Fruit fly (Drosophila melanogaster) whole organism, embryonic: Measurements from ENCODE around the gene CG14854.

ENCODE experiments used
- Adf1 ChIP-seq: fragments of 200-800 bp; sonication (Bioruptor generic); IDR thresholded peaks from 2 replicates; pipeline ENCODE4 v1.3.6; 2022; ENCODE audit warnings: missing biosample characterization, missing genetic modification characterization
- CG10147 ChIP-seq: fragments of 200-800 bp; sonication (Bioruptor generic); optimal IDR thresholded peaks from 2 replicates; lab custom pipeline; 2019; ENCODE audit warnings: missing biosample characterization, mild to moderate bottlenecking, missing genetic modification characterization, moderate library complexity
- CG10274 ChIP-seq: fragments of 200-800 bp; sonication (Bioruptor generic); optimal IDR thresholded peaks from 3 replicates; lab custom pipeline; 2017; ENCODE audit warnings: missing biosample characterization, mild to moderate bottlenecking, missing genetic modification characterization
- CG10431 ChIP-seq: fragments of 200-800 bp; sonication (Bioruptor generic); optimal IDR thresholded peaks from 3 replicates; lab custom pipeline; 2018; ENCODE audit warnings: missing biosample characterization, mild to moderate bottlenecking, missing genetic modification characterization
- CG10565 ChIP-seq: fragments of 200-800 bp; sonication (Bioruptor generic); optimal IDR thresholded peaks from 3 replicates; lab custom pipeline; 2016; ENCODE audit warnings: missing biosample characterization, mild to moderate bottlenecking, missing genetic modification characterization
- CG12155 ChIP-seq: fragments of 200-800 bp; sonication (Bioruptor generic); optimal IDR thresholded peaks from 3 replicates; lab custom pipeline; 2016; ENCODE audit warnings: missing biosample characterization, missing genetic modification characterization
- CG16813 ChIP-seq: fragments of 200-800 bp; sonication (Bioruptor generic); IDR thresholded peaks from 3 replicates; pipeline ENCODE4 v1.3.6; 2022; ENCODE audit warnings: missing biosample characterization, missing genetic modification characterization; ENCODE audit not compliant: partially characterized antibody
- CG16863 ChIP-seq: fragments of 200-800 bp; sonication (Bioruptor generic); optimal IDR thresholded peaks from 3 replicates; lab custom pipeline; 2016; ENCODE audit warnings: missing biosample characterization, missing genetic modification characterization
- CG18476 ChIP-seq: fragments of 200-800 bp; sonication (Bioruptor generic); optimal IDR thresholded peaks from 2 replicates; lab custom pipeline; 2016; ENCODE audit warnings: missing biosample characterization, mild to moderate bottlenecking, missing genetic modification characterization
- CG18764 ChIP-seq: fragments of 200-800 bp; sonication (Bioruptor generic); optimal IDR thresholded peaks from 3 replicates; lab custom pipeline; 2016; ENCODE audit warnings: missing biosample characterization, missing genetic modification characterization
- CG2889 ChIP-seq: fragments of 200-800 bp; sonication (Bioruptor generic); IDR thresholded peaks from 3 replicates; pipeline ENCODE4 v1.3.6; 2022; ENCODE audit warnings: missing biosample characterization, missing genetic modification characterization
- CG30431 ChIP-seq: fragments of 200-800 bp; sonication (Bioruptor generic); optimal IDR thresholded peaks from 2 replicates; lab custom pipeline; 2017; ENCODE audit warnings: missing biosample characterization, missing genetic modification characterization
- CG3838 ChIP-seq: fragments of 200-800 bp; sonication (Bioruptor generic); optimal IDR thresholded peaks from 3 replicates; lab custom pipeline; 2016; ENCODE audit warnings: missing biosample characterization, missing genetic modification characterization
- CG4360 ChIP-seq: fragments of 200-800 bp; sonication (Bioruptor generic); IDR thresholded peaks from 2 replicates; pipeline ENCODE4 v1.3.6; 2022; ENCODE audit warnings: missing biosample characterization, missing genetic modification characterization
- CG4730 ChIP-seq: fragments of 200-800 bp; sonication (Bioruptor generic); IDR thresholded peaks from 2 replicates; pipeline ENCODE4 v1.3.6; 2022; ENCODE audit warnings: missing biosample characterization, missing genetic modification characterization
- CG6854 ChIP-seq: fragments of 200-800 bp; sonication (Bioruptor generic); optimal IDR thresholded peaks from 3 replicates; lab custom pipeline; 2017; ENCODE audit warnings: missing biosample characterization, mild to moderate bottlenecking, missing genetic modification characterization
- CG8388 ChIP-seq: fragments of 200-800 bp; sonication (Bioruptor generic); optimal IDR thresholded peaks from 2 replicates; lab custom pipeline; 2019; ENCODE audit warnings: missing biosample characterization, mild to moderate bottlenecking, missing genetic modification characterization, moderate library complexity
- CG9609 ChIP-seq: fragments of 200-800 bp; sonication (Bioruptor generic); optimal IDR thresholded peaks from 3 replicates; lab custom pipeline; 2016; ENCODE audit warnings: missing biosample characterization, missing genetic modification characterization
- Dfd ChIP-seq, 2 experiments: fragments of >200 bp; optimal IDR thresholded peaks; 2 replicates each; lab custom pipeline; 2017; ENCODE audit warnings: missing biosample characterization in 2 of 2, missing genetic modification characterization in 2 of 2
- Dref ChIP-seq: fragments of 200-800 bp; sonication (Bioruptor generic); IDR thresholded peaks from 2 replicates; pipeline ENCODE4 v1.3.6; 2022; ENCODE audit warnings: missing biosample characterization, missing genetic modification characterization
- E2f1 ChIP-seq: fragments of 200-800 bp; sonication (Bioruptor generic); IDR thresholded peaks from 2 replicates; pipeline ENCODE4 v1.3.6; 2022; ENCODE audit warnings: missing biosample characterization, missing genetic modification characterization
- Eip74EF ChIP-seq, 2 experiments: fragments of 200-800 bp in 1 of 2; fragments of >200 bp in 1 of 2; sonication (Bioruptor generic) in 1 of 2; optimal IDR thresholded peaks; 2 replicates each; lab custom pipeline; 2017 to 2019; ENCODE audit warnings: missing biosample characterization in 2 of 2, missing genetic modification characterization in 2 of 2, mild to moderate bottlenecking in 1 of 2, moderate library complexity in 1 of 2
- Fer2 ChIP-seq: fragments of 200-800 bp; sonication (Bioruptor generic); optimal IDR thresholded peaks from 2 replicates; lab custom pipeline; 2018; ENCODE audit warnings: missing biosample characterization, mild to moderate bottlenecking, missing genetic modification characterization, moderate library complexity
- H15 ChIP-seq: fragments of 200-800 bp; sonication (Bioruptor generic); IDR thresholded peaks from 3 replicates; pipeline ENCODE4 v1.3.6; 2022; ENCODE audit warnings: missing biosample characterization, missing genetic modification characterization
- HLH3B ChIP-seq: fragments of 200-800 bp; sonication (Bioruptor generic); IDR thresholded peaks from 2 replicates; pipeline ENCODE4 v1.3.6; 2022; ENCODE audit warnings: missing biosample characterization, missing genetic modification characterization
- Hmx ChIP-seq: fragments of 200-800 bp; sonication (Bioruptor generic); optimal IDR thresholded peaks from 2 replicates; lab custom pipeline; 2016; ENCODE audit warnings: missing biosample characterization, missing genetic modification characterization
- Hr51 ChIP-seq, 2 experiments: fragments of 200-800 bp; sonication (Bioruptor generic); optimal IDR thresholded peaks; 2 replicates in 1 of 2; 3 replicates in 1 of 2; lab custom pipeline; 2016 to 2018; ENCODE audit warnings: missing biosample characterization in 2 of 2, missing genetic modification characterization in 2 of 2, mild to moderate bottlenecking in 1 of 2, moderate library complexity in 1 of 2
- Max ChIP-seq: fragments of 200-800 bp; sonication (Bioruptor generic); optimal IDR thresholded peaks from 2 replicates; lab custom pipeline; 2016; ENCODE audit warnings: missing biosample characterization, mild to moderate bottlenecking, missing genetic modification characterization
- Mes4 ChIP-seq: fragments of 200-800 bp; sonication (Bioruptor generic); optimal IDR thresholded peaks from 2 replicates; lab custom pipeline; 2016; ENCODE audit warnings: missing biosample characterization, missing genetic modification characterization
- Nf-YA ChIP-seq: fragments of 200-800 bp; sonication (Bioruptor generic); IDR thresholded peaks from 2 replicates; pipeline ENCODE4 v1.3.6; 2022; ENCODE audit warnings: missing biosample characterization, missing genetic modification characterization
- Pdp1 ChIP-seq, 2 experiments: fragments of 200-800 bp; sonication (Bioruptor generic); optimal IDR thresholded peaks; 3 replicates each; lab custom pipeline; 2016; ENCODE audit warnings: missing biosample characterization in 2 of 2, missing genetic modification characterization in 2 of 2, mild to moderate bottlenecking in 1 of 2, moderate library complexity in 1 of 2
- Poxn ChIP-seq: fragments of 200-800 bp; sonication (Bioruptor generic); IDR thresholded peaks from 2 replicates; pipeline ENCODE4 v1.3.6; 2022; ENCODE audit warnings: missing biosample characterization, missing genetic modification characterization
- Ravus ChIP-seq: fragments of 200-800 bp; sonication (Bioruptor generic); IDR thresholded peaks from 2 replicates; pipeline ENCODE4 v1.3.6; 2022; ENCODE audit warnings: missing biosample characterization, missing genetic modification characterization
- Sry-δ ChIP-seq: fragments of 200-800 bp; sonication (Bioruptor generic); optimal IDR thresholded peaks from 2 replicates; lab custom pipeline; 2016; ENCODE audit warnings: missing biosample characterization, missing genetic modification characterization
- TFAM ChIP-seq: fragments of 200-800 bp; sonication (Bioruptor generic); optimal IDR thresholded peaks from 2 replicates; lab custom pipeline; 2017; ENCODE audit warnings: missing biosample characterization, missing genetic modification characterization, inconsistent platforms
- ara ChIP-seq: fragments of 200-800 bp; sonication (Bioruptor generic); IDR thresholded peaks from 2 replicates; pipeline ENCODE4 v1.3.6; 2022; ENCODE audit warnings: missing biosample characterization, missing genetic modification characterization
- da ChIP-seq: fragments of 200-800 bp; sonication (Bioruptor generic); optimal IDR thresholded peaks from 2 replicates; lab custom pipeline; 2016; ENCODE audit warnings: missing biosample characterization, missing genetic modification characterization
- esg ChIP-seq: fragments of 200-800 bp; sonication (Bioruptor generic); conservative IDR thresholded peaks from 2 replicates; pipeline ENCODE4 v1.3.6; 2022; ENCODE audit warnings: missing biosample characterization, missing genetic modification characterization
- fd102C ChIP-seq: fragments of 200-800 bp; sonication (Bioruptor generic); optimal IDR thresholded peaks from 2 replicates; lab custom pipeline; 2018; ENCODE audit warnings: missing biosample characterization, mild to moderate bottlenecking, missing genetic modification characterization, moderate library complexity
- gcm ChIP-seq: fragments of 200-800 bp; sonication (Bioruptor generic); optimal IDR thresholded peaks from 2 replicates; lab custom pipeline; 2019; ENCODE audit warnings: missing biosample characterization, mild to moderate bottlenecking, missing genetic modification characterization, moderate library complexity
- gro ChIP-seq: fragments of 200-800 bp; sonication (Bioruptor generic); optimal IDR thresholded peaks from 2 replicates; lab custom pipeline; 2016; ENCODE audit warnings: missing biosample characterization, missing genetic modification characterization
- gsb-n ChIP-seq: fragments of 200-800 bp; sonication (Bioruptor generic); optimal IDR thresholded peaks from 3 replicates; lab custom pipeline; 2018; ENCODE audit warnings: missing biosample characterization, mild to moderate bottlenecking, missing genetic modification characterization
- ham ChIP-seq: fragments of 200-800 bp; sonication (Bioruptor generic); IDR thresholded peaks from 2 replicates; pipeline ENCODE4 v1.3.6; 2022; ENCODE audit warnings: missing biosample characterization, missing genetic modification characterization
- hth ChIP-seq: fragments of >200 bp; optimal IDR thresholded peaks from 2 replicates; lab custom pipeline; 2017; ENCODE audit warnings: inconsistent platforms
- insv ChIP-seq, 2 experiments: fragments of 200-800 bp; sonication (Bioruptor generic); optimal IDR thresholded peaks; 3 replicates each; lab custom pipeline; 2016 to 2018; ENCODE audit warnings: missing biosample characterization in 2 of 2, missing genetic modification characterization in 2 of 2
- jigr1 ChIP-seq: fragments of 200-800 bp; sonication (Bioruptor generic); IDR thresholded peaks from 3 replicates; pipeline ENCODE4 v1.3.6; 2022; ENCODE audit warnings: missing biosample characterization, missing genetic modification characterization
- pros ChIP-seq: fragments of 200-800 bp; sonication (Bioruptor generic); optimal IDR thresholded peaks from 3 replicates; lab custom pipeline; 2019; ENCODE audit warnings: missing biosample characterization, mild to moderate bottlenecking, missing genetic modification characterization, moderate library complexity
- repo ChIP-seq: fragments of 200-800 bp; sonication (Bioruptor generic); optimal IDR thresholded peaks from 2 replicates; lab custom pipeline; 2016; ENCODE audit warnings: missing biosample characterization, missing genetic modification characterization
- sens ChIP-seq: fragments of 200-800 bp; sonication (Bioruptor generic); peaks from one replicate; lab custom pipeline; 2016; ENCODE audit warnings: missing biosample characterization, missing genetic modification characterization
- sob ChIP-seq: fragments of 200-800 bp; sonication (Bioruptor generic); IDR thresholded peaks from 2 replicates; pipeline ENCODE4 v1.3.6; 2022; ENCODE audit warnings: missing biosample characterization, missing genetic modification characterization
- ttk ChIP-seq: fragments of 200-800 bp; sonication (Bioruptor generic); IDR thresholded peaks from 2 replicates; pipeline ENCODE4 v2.1.2; 2022; ENCODE audit warnings: missing biosample characterization, missing genetic modification characterization
- usp ChIP-seq: fragments of >200 bp; optimal IDR thresholded peaks from 2 replicates; lab custom pipeline; 2017; ENCODE audit warnings: missing biosample characterization, missing genetic modification characterization

Gene CG14854

DNA sequence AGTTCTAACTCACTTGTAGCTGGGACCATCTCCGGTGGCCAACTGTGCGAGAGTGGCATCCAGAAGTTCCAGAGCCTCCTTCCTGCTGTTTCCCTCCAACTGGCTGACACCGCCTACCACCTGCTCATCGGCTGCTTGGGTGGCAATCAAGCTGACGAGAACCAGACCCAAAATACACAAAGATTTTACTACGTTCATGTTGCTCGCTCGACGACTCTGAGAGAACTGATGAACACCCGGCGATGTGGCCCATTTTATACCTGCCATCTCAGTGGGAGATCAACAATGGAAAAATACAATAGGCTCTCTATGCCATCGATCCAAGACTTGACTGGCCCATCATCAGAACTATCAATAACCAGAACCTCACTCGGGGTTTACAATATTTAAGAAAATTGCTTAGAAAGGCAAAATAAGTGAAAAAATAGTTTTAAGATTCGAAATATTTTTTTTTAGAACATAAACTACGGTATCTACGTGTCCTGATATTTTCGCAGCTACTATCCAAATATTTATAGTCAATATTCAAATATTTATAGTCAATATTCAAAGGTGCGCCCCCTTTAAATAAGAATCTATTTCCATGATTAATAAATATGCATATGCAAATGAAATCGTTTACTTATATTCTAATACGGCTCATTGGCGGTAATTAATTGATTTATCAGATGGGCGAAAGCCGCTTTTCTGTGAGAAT is 9.7 kb upstream of the CG14854 start, which contains the start of gene Cys (continued):
- TF ChIP-seq Poxn (no peak), CG4360 (GFP tag; lab: Robert Waterston, UW) (no peak), CG8388 (GFP tag; lab: Kevin White, UChicago) (peak; percentile 23), ham (GFP tag; lab: Robert Waterston, UW) (no peak), CG3838 (GFP tag; lab: Kevin White, UChicago) (no peak), Mes4 (GFP tag; lab: Kevin White, UChicago) (no peak), da (GFP tag; lab: Kevin White, UChicago) (peak; percentile 42), gro (GFP tag; lab: Kevin White, UChicago) (no peak), hth (lab: Kevin White, UChicago) (no peak), H15 (no peak), insv (GFP tag; optimal IDR thresholded peaks at IDR 0.05; lab: Kevin White, UChicago) (no peak), TFAM (GFP tag; lab: Kevin White, UChicago) (no peak), CG30431 (GFP tag; lab: Kevin White, UChicago) (no peak), CG10274 (no peak), Adf1 (GFP tag; lab: Robert Waterston, UW) (no peak), CG16863 (GFP tag; lab: Kevin White, UChicago) (no peak), Sry-δ (GFP tag; lab: Kevin White, UChicago) (no peak), sob (peak; percentile 39; the same call in 1 of the 2 replicates), pros (GFP tag; lab: Kevin White, UChicago) (no peak), CG2889 (GFP tag; lab: Robert Waterston, UW) (no peak), CG10431 (GFP tag; lab: Kevin White, UChicago) (no peak), Hmx (GFP tag; lab: Kevin White, UChicago) (no peak), CG18764 (GFP tag; lab: Kevin White, UChicago) (no peak), CG12155 (GFP tag; lab: Kevin White, UChicago) (no peak), CG4730 (GFP tag; lab: Robert Waterston, UW) (no peak), Max (GFP tag; lab: Kevin White, UChicago) (no peak), HLH3B (GFP tag; lab: Robert Waterston, UW) (no peak), CG9609 (GFP tag; lab: Kevin White, UChicago) (no peak), CG10147 (GFP tag; lab: Kevin White, UChicago) (no peak), gsb-n (tag; lab: Kevin White, UChicago) (no peak), CG18476 (GFP tag; lab: Kevin White, UChicago) (no peak), ara (GFP tag; lab: Robert Waterston, UW) (no peak), Ravus (no peak), Hr51 (GFP tag; optimal IDR thresholded peaks at IDR 0.05; lab: Kevin White, UChicago) (no peak), Pdp1 (GFP tag; optimal IDR thresholded peaks at IDR 0.05; lab: Kevin White, UChicago) (peak in 1 of 2 experiments; percentile 18), Dfd (GFP tag; optimal IDR thresholded peaks at IDR 0.05; lab: Kevin White, UChicago) (no peak), CG10565 (GFP tag; lab: Kevin White, UChicago) (no peak), ttk (GFP tag; lab: Robert Waterston, UW) (no peak), gcm (GFP tag; lab: Kevin White, UChicago) (no peak), repo (GFP tag; lab: Kevin White, UChicago) (no peak), esg (GFP tag; lab: Robert Waterston, UW) (no peak), usp (no peak), jigr1 (GFP tag; lab: Robert Waterston, UW) (no peak), sens (GFP tag; lab: Kevin White, UChicago) (peak; percentile 80), fd102C (GFP tag; lab: Kevin White, UChicago) (no peak), Eip74EF (GFP tag; optimal IDR thresholded peaks at IDR 0.05; lab: Kevin White, UChicago) (peak in 1 of 2 experiments; percentile 15), CG6854 (GFP tag; lab: Kevin White, UChicago) (no peak), E2f1 (no peak), Nf-YA (GFP tag; lab: Robert Waterston, UW) (no peak), Dref (GFP tag; lab: Robert Waterston, UW) (no peak), Fer2 (no peak), CG16813 (GFP tag; lab: Robert Waterston, UW) (no peak)
